Fruit fly (Drosophila melanogaster) whole organism, pupa: ENCODE results near the gene CG32109.

Experiments used
- CG10348 ChIP-seq: fragments of 200-800 bp; sonication (Bioruptor generic); IDR thresholded peaks from 2 replicates; pipeline ENCODE4 v1.3.6; 2022; ENCODE audit warnings: missing biosample characterization, missing genetic modification characterization
- CG12605 ChIP-seq: fragments of 200-800 bp; sonication (Bioruptor generic); IDR thresholded peaks from 2 replicates; pipeline ENCODE4 v1.3.6; 2022; ENCODE audit warnings: missing biosample characterization, missing genetic modification characterization
- CG13204 ChIP-seq: fragments of 200-800 bp; sonication (Bioruptor generic); optimal IDR thresholded peaks from 2 replicates; lab custom pipeline; 2018; ENCODE audit warnings: missing biosample characterization, mild to moderate bottlenecking, missing genetic modification characterization, moderate library complexity
- CG14655 ChIP-seq: fragments of 200-800 bp; sonication (Bioruptor generic); optimal IDR thresholded peaks from 3 replicates; lab custom pipeline; 2017; ENCODE audit warnings: mild to moderate bottlenecking, missing biosample characterization, missing genetic modification reagents, missing genetic modification characterization
- CG15710 ChIP-seq: fragments of 200-800 bp; sonication (Bioruptor generic); optimal IDR thresholded peaks from 2 replicates; lab custom pipeline; 2018; ENCODE audit warnings: missing biosample characterization, mild to moderate bottlenecking, missing genetic modification characterization, moderate library complexity
- CG17806 ChIP-seq: fragments of 200-800 bp; sonication (Bioruptor generic); optimal IDR thresholded peaks from 2 replicates; lab custom pipeline; 2018; ENCODE audit warnings: missing biosample characterization, mild to moderate bottlenecking, missing genetic modification characterization, moderate library complexity
- CG32121 ChIP-seq: fragments of 200-800 bp; sonication (Bioruptor generic); IDR thresholded peaks from 2 replicates; pipeline ENCODE4 v1.3.6; 2022; ENCODE audit warnings: missing biosample characterization, missing genetic modification characterization
- CG34367 ChIP-seq: fragments of 200-800 bp; sonication (Bioruptor generic); optimal IDR thresholded peaks from 2 replicates; lab custom pipeline; 2018; ENCODE audit warnings: missing biosample characterization, mild to moderate bottlenecking, missing genetic modification characterization
- CG4496 ChIP-seq: fragments of 200-800 bp; sonication (Bioruptor generic); IDR thresholded peaks from 3 replicates; pipeline ENCODE4 v1.3.6; 2022; ENCODE audit warnings: missing biosample characterization, missing genetic modification characterization
- CG8159 ChIP-seq: fragments of 200-800 bp; sonication (Bioruptor generic); optimal IDR thresholded peaks from 3 replicates; lab custom pipeline; 2018; ENCODE audit warnings: missing biosample characterization, mild to moderate bottlenecking, missing genetic modification characterization, moderate library complexity
- CG8301 ChIP-seq: fragments of 200-800 bp; sonication (Bioruptor generic); optimal IDR thresholded peaks from 2 replicates; lab custom pipeline; 2018; ENCODE audit warnings: missing biosample characterization, mild to moderate bottlenecking, missing genetic modification characterization
- CG9948 ChIP-seq: fragments of 200-800 bp; sonication (Bioruptor generic); optimal IDR thresholded peaks from 2 replicates; lab custom pipeline; 2018; ENCODE audit warnings: missing biosample characterization, mild to moderate bottlenecking, missing genetic modification characterization, moderate library complexity
- D1 ChIP-seq: fragments of 200-800 bp; sonication (Bioruptor generic); optimal IDR thresholded peaks from 2 replicates; lab custom pipeline; 2018; ENCODE audit warnings: missing biosample characterization, mild to moderate bottlenecking, missing genetic modification characterization, moderate library complexity
- EcR ChIP-seq: fragments of 200-800 bp; sonication (Bioruptor generic); optimal IDR thresholded peaks from 3 replicates; lab custom pipeline; 2019; ENCODE audit warnings: missing biosample characterization, missing genetic modification characterization, mild to moderate bottlenecking, moderate library complexity, missing genetic modification reagents
- Ets98B ChIP-seq: fragments of 200-800 bp; sonication (Bioruptor generic); IDR thresholded peaks from 2 replicates; pipeline ENCODE4 v1.3.6; 2022; ENCODE audit warnings: missing biosample characterization, missing genetic modification characterization
- Pif1A ChIP-seq: fragments of 200-800 bp; sonication (Bioruptor generic); optimal IDR thresholded peaks from 3 replicates; lab custom pipeline; 2016; ENCODE audit warnings: missing biosample characterization, missing genetic modification characterization
- Pif1B ChIP-seq: fragments of 200-800 bp; sonication (Bioruptor generic); optimal IDR thresholded peaks from 3 replicates; lab custom pipeline; 2016; ENCODE audit warnings: missing biosample characterization, missing genetic modification characterization
- Snoo ChIP-seq: fragments of 200-800 bp; sonication (Bioruptor generic); optimal IDR thresholded peaks from 3 replicates; lab custom pipeline; 2017; ENCODE audit warnings: missing biosample characterization, mild to moderate bottlenecking, missing genetic modification characterization, inconsistent platforms
- fd96Ca ChIP-seq: fragments of 200-800 bp; sonication (Bioruptor generic); IDR thresholded peaks from 3 replicates; pipeline ENCODE4 v1.3.6; 2022; ENCODE audit warnings: missing biosample characterization, missing genetic modification characterization
- gl ChIP-seq: fragments of 200-800 bp; sonication (Bioruptor generic); optimal IDR thresholded peaks from 2 replicates; lab custom pipeline; 2018; ENCODE audit warnings: missing biosample characterization, mild to moderate bottlenecking, missing genetic modification characterization
- rn ChIP-seq: fragments of 200-800 bp; sonication (Bioruptor generic); IDR thresholded peaks from 2 replicates; pipeline ENCODE4 v1.3.6; 2022; ENCODE audit warnings: missing biosample characterization, missing genetic modification characterization

CG32109 gene

DNA sequence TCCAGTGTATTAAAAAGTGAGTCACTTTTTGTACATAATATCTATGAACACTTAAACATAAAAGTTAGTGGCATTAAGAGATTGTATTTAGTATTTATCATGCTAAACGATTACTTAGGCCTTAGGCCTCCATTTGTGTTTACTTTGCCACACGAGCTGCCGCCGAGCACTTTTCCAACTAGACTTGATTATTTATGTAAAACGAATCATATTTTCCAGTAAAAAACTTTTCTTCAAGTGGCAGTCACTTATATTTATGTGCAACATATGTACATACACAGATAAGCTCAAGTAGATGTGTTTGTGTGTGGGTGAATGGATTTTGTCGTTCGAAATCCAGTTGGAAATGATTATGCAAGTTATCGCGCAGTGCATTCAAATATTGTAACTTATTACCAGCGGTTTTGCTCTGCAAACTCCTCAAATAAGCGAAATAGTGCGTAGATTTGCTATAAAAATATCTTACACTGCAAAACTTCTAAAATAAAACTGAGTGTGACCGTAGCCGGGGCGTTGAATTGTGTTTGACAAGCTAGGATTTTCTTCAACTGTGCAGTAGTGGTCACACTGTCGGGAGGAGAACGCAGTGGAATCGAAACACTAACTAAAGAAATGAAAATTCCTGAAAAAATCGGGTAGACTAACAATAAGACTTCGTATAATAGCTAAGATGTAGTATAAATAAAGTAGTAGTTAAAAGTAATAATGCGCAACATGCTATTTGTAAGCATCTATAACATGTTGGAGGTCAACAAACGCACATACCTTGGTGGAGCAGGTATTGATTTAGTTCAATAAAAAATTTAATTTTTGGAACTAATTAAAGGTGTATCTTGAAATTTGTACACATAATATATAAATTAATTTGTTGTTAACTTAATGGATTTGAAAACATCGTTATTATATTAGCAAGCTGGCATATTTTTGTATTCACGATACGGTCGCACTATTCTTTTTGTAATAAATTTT, 4.7 kb downstream of the CG32109 start, which contains the start of the genes Klc and CG10984:
Klc (minus strand) TSS at position 490 of the 969 bp plus-strand sequence.
CG10984 (plus strand) TSS at position 553 of the 969 bp plus-strand sequence.
- no peak for TF ChIP-seq CG12605 (GFP tag; lab: Robert Waterston, UW)
- TF ChIP-seq Snoo, result peak; percentile 65
- no peak for TF ChIP-seq CG13204 (GFP tag; lab: Kevin White, UChicago)
- no peak for TF ChIP-seq CG34367 (tag; lab: Kevin White, UChicago)
- TF ChIP-seq gl (tag; lab: Kevin White, UChicago), result peak; percentile 54
- TF ChIP-seq rn (GFP tag; lab: Robert Waterston, UW), result peak; percentile 84
- TF ChIP-seq Pif1A (GFP tag; lab: Kevin White, UChicago), result peak; percentile 90
- TF ChIP-seq Ets98B (GFP tag; lab: Robert Waterston, UW), result peak; percentile 96
- TF ChIP-seq CG14655 (GFP tag; lab: Kevin White, UChicago), result no peak
- no peak for TF ChIP-seq D1 (tag; lab: Kevin White, UChicago)
- TF ChIP-seq fd96Ca (GFP tag; lab: Robert Waterston, UW), result no peak
- peak; percentile 85 for TF ChIP-seq CG17806
- TF ChIP-seq CG15710, result peak; percentile 80
- TF ChIP-seq CG4496 (GFP tag; lab: Robert Waterston, UW), result peak; percentile 97
- TF ChIP-seq CG8301, result peak; percentile 87
- TF ChIP-seq Pif1B (GFP tag; lab: Kevin White, UChicago), result peak; percentile 93
- TF ChIP-seq CG10348 (GFP tag; lab: Robert Waterston, UW), result no peak
- TF ChIP-seq CG9948 (tag; lab: Kevin White, UChicago), result peak; percentile 71
- TF ChIP-seq CG32121 (GFP tag; lab: Robert Waterston, UW), result peak; percentile 93
- no peak for TF ChIP-seq EcR (GFP tag; lab: Kevin White, UChicago)
- peak; percentile 87 for TF ChIP-seq CG8159 (tag; lab: Kevin White, UChicago)

DNA sequence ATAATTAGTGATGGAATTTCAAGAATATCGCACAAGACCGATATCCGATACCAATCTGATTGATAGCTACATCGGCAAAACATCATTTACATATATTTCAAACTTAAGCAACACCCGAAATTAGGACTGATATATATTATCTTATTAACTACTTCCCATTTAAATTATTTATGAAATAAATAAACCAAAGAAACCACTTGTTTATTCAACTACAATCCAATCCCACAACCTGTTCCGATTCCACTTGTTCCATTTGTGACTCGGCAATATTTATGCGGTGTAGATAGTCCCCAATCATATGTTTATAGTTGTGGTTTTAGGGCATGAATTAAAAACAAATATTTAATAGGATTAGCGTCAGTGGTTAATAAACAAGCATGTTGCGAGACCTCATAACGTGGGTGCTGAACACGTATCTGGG, 9.6 kb downstream of the CG32109 start, which contains the start of the genes CG10973 and Vps13D:
CG10973 (minus strand) TSS at position 6 of the 421 bp plus-strand sequence.
Vps13D (plus strand) TSS at position 281 of the 421 bp plus-strand sequence.
- TF ChIP-seq fd96Ca (GFP tag; lab: Robert Waterston, UW) (peak; percentile 35; the same call in 1 of the 3 replicates), CG8301 (no peak)

DNA sequence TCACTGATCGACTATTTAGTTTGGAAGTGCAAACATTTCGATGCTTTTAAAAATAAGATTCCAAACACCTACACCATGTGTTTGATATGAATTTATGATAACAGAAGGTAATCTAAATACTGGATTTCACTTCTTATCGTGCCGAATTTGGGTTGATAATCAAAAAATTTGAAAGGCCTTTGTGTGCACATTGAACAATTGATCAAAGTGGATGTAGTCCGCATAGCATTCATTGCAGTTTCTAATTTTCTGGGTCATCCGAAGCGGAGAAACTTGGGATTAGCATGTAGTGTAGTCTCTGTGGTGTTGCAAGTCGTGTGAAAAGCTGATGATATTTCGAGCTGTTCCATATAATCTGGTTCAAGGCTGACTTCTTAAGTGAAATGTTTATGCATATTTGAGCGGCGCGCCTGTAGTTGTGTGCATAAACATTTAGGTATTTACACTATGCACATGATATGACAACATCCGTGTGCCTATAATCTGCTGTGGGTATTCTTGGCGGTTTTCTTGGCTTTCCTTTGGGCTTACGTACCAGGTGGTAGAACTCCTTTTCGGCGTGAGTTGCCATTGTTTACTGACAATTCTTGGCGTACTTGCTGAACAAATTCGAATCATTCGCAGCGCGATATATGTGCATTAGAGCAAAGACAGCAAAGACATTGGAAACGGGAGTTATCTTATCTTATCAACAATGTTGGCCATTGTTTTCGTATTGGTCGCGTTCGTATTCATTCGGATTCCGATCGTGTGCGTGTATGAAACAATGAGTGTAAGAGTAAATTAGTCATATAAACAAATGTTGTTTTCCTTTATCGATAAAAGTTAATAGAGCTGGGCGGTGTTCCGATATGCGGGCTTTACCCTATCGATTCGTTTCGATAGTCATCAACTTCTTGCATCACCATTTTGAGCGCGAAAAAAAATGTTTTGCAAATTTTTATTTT, 27.9 kb downstream of the CG32109 start, which contains the start of gene Hip1:
Hip1 (minus strand) TSS at position 834 of the 947 bp plus-strand sequence.
- TF ChIP-seq EcR (GFP tag; lab: Kevin White, UChicago) (no peak), CG15710 (no peak), rn (GFP tag; lab: Robert Waterston, UW) (no peak), CG9948 (tag; lab: Kevin White, UChicago) (no peak), CG10348 (GFP tag; lab: Robert Waterston, UW) (no peak), CG14655 (GFP tag; lab: Kevin White, UChicago) (no peak), Pif1B (GFP tag; lab: Kevin White, UChicago) (no peak), CG4496 (GFP tag; lab: Robert Waterston, UW) (no peak), CG32121 (GFP tag; lab: Robert Waterston, UW) (no peak), CG8159 (tag; lab: Kevin White, UChicago) (no peak), Ets98B (GFP tag; lab: Robert Waterston, UW) (no peak), Pif1A (GFP tag; lab: Kevin White, UChicago) (no peak), CG8301 (no peak), D1 (tag; lab: Kevin White, UChicago) (no peak), CG17806 (no peak), CG13204 (GFP tag; lab: Kevin White, UChicago) (no peak), Snoo (no peak), gl (tag; lab: Kevin White, UChicago) (no peak), CG12605 (GFP tag; lab: Robert Waterston, UW) (no peak)

DNA sequence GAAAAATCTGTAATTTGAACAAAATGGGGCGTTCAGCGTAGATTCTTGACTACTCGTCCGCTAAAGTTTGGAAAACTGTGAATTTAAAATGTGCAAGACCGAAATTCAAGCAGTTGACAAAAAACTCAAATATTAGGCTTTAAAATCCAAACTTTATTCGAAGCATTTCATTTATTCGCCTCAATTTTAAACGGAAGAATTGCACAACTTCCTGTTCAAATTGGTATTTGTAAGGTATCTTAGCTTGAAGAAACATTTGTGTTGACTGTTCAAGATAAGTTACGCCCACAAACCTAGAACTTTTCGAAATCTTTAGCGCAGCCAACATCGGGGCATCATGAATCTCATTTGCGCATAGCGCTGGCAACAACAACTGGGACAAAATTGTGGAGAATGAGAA, 33.5 kb downstream of the CG32109 start, which contains the start of gene CG32106:
CG32106 (minus strand) TSS at position 101 of the 400 bp plus-strand sequence.
- no peak for TF ChIP-seq CG15710
- TF ChIP-seq D1 (tag; lab: Kevin White, UChicago), result no peak
- no peak for TF ChIP-seq fd96Ca (GFP tag; lab: Robert Waterston, UW)
- no peak for TF ChIP-seq EcR (GFP tag; lab: Kevin White, UChicago)
- TF ChIP-seq Snoo, result no peak

DNA sequence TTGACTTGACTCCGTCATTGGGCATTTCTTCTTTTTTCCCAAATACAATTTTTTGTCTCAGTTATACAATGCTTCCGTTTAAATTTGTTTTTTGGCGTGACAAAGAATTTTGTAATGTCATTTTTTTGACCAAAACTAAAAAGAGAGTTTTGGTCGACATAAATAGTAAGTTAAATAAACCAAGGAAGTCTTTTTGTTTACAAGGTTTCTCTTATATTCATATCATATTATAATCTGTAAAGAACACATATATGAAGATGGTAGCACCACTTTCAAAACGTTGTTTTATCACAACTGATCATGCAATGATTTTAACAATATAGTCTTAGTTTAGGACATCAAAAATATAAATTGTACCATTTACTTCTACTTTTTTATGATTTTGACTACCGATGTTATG, 35.9 kb downstream of the CG32109 start, which contains the start of the genes CG10969 and CG17666:
CG10969 (minus strand) TSS at position 101 of the 400 bp plus-strand sequence.
CG17666 (plus strand) TSS at position 329 of the 400 bp plus-strand sequence.
- no peak for TF ChIP-seq fd96Ca (GFP tag; lab: Robert Waterston, UW)
- no peak for TF ChIP-seq rn (GFP tag; lab: Robert Waterston, UW)
- no peak for TF ChIP-seq CG9948 (tag; lab: Kevin White, UChicago)
- no peak for TF ChIP-seq Snoo
- TF ChIP-seq CG14655 (GFP tag; lab: Kevin White, UChicago), result no peak
- TF ChIP-seq CG13204 (GFP tag; lab: Kevin White, UChicago), result no peak
- no peak for TF ChIP-seq CG17806
- no peak for TF ChIP-seq Ets98B (GFP tag; lab: Robert Waterston, UW)
- TF ChIP-seq, all 21 proteins: peak for 0
